Worm (Caenorhabditis elegans) whole organism, L4 larva: ENCODE measurements around the gene twk-40.

ENCODE experiments used
- F37D6.2 ChIP-seq: sonication (generic microtip); optimal IDR thresholded peaks from 2 replicates; lab custom pipeline; 2016; ENCODE audit warnings: mild to moderate bottlenecking, missing genetic modification characterization, missing compliant biosample characterization
- T20F7.1 ChIP-seq: fragments of 200-800 bp; sonication (Bioruptor generic); optimal IDR thresholded peaks from 2 replicates; lab custom pipeline; 2018; ENCODE audit warnings: mild to moderate bottlenecking, missing genetic modification characterization, missing compliant biosample characterization
- T26A8.4 ChIP-seq: fragments of 200-800 bp; sonication (Bioruptor generic); IDR thresholded peaks from 2 replicates; pipeline ENCODE4 v1.3.6; 2022; ENCODE audit warnings: missing genetic modification characterization, missing compliant biosample characterization
- Y5F2A.4 ChIP-seq: fragments of 200-800 bp; sonication (Bioruptor generic); optimal IDR thresholded peaks from 2 replicates; lab custom pipeline; 2018; ENCODE audit warnings: mild to moderate bottlenecking, missing genetic modification characterization, missing compliant biosample characterization
- ZK337.2 ChIP-seq: fragments of 200-800 bp; sonication (Bioruptor generic); IDR thresholded peaks from 2 replicates; pipeline ENCODE4 v1.3.6; 2022; ENCODE audit warnings: missing genetic modification reagents, missing genetic modification characterization, missing compliant biosample characterization
- aha-1 ChIP-seq: fragments of 150-350 bp; peaks from one replicate; lab custom pipeline; 2014; ENCODE audit warnings: missing biosample characterization, missing genetic modification characterization
- ceh-32 ChIP-seq: sonication (generic microtip); optimal IDR thresholded peaks from 2 replicates; lab custom pipeline; 2016; ENCODE audit warnings: mild to moderate bottlenecking, missing genetic modification characterization, missing compliant biosample characterization; ENCODE audit not compliant: poor library complexity
- ceh-44 ChIP-seq: fragments of 200-800 bp; sonication (Bioruptor generic); IDR thresholded peaks from 2 replicates; pipeline ENCODE4 v1.3.6; 2022; ENCODE audit warnings: missing genetic modification reagents, missing genetic modification characterization, missing compliant biosample characterization
- cey-2 ChIP-seq: sonication (generic microtip); optimal IDR thresholded peaks from 3 replicates; lab custom pipeline; 2017; ENCODE audit warnings: missing genetic modification characterization, mild to moderate bottlenecking, missing compliant biosample characterization, antibody characterized with exemption, borderline replicate concordance; ENCODE audit not compliant: insufficient read depth
- dmd-6 ChIP-seq: fragments of 200-800 bp; sonication (Bioruptor generic); IDR thresholded peaks from 2 replicates; pipeline ENCODE4 v1.3.6; 2022; ENCODE audit warnings: missing genetic modification reagents, missing genetic modification characterization, missing compliant biosample characterization
- dmd-8 ChIP-seq: fragments of 200-800 bp; sonication (Bioruptor generic); IDR thresholded peaks from 2 replicates; pipeline ENCODE4 v1.3.6; 2022; ENCODE audit warnings: missing genetic modification characterization, missing compliant biosample characterization
- egl-43 ChIP-seq: fragments of 200-800 bp; sonication (Bioruptor generic); IDR thresholded peaks from 2 replicates; pipeline ENCODE4 v1.3.6; 2022; ENCODE audit warnings: missing genetic modification reagents, missing genetic modification characterization, missing compliant biosample characterization
- fkh-10 ChIP-seq: fragments of 150-350 bp; optimal IDR thresholded peaks from 2 replicates; lab custom pipeline; 2014; ENCODE audit warnings: missing biosample characterization, missing genetic modification reagents, missing genetic modification characterization
- hmg-1.1 ChIP-seq: fragments of 200-800 bp; sonication (Bioruptor generic); IDR thresholded peaks from 2 replicates; pipeline ENCODE4 v1.3.6; 2022; ENCODE audit warnings: missing genetic modification reagents, missing genetic modification characterization, missing compliant biosample characterization
- lim-7 ChIP-seq: fragments of 200-800 bp; sonication (Bioruptor generic); IDR thresholded peaks from 2 replicates; pipeline ENCODE4 v1.3.6; 2022; ENCODE audit warnings: missing genetic modification characterization, missing compliant biosample characterization
- lin-13 ChIP-seq: fragments of 150-350 bp; optimal IDR thresholded peaks from 2 replicates; lab custom pipeline; 2014; ENCODE audit warnings: missing biosample characterization, missing genetic modification reagents, missing genetic modification characterization
- madf-9 ChIP-seq: fragments of 200-800 bp; sonication (Bioruptor generic); conservative IDR thresholded peaks from 2 replicates; pipeline ENCODE4 v1.3.6; 2022; ENCODE audit warnings: missing genetic modification reagents, missing genetic modification characterization, missing compliant biosample characterization
- mdl-1 ChIP-seq, 2 experiments: fragments of 150-350 bp in 1 of 2; sonication (generic microtip) in 1 of 2; optimal IDR thresholded peaks; 2 replicates each; lab custom pipeline; 2014 to 2017; ENCODE audit warnings: missing biosample characterization in 2 of 2, missing genetic modification characterization in 2 of 2
- nhr-102 ChIP-seq: sonication (generic microtip); optimal IDR thresholded peaks from 2 replicates; lab custom pipeline; 2016; ENCODE audit warnings: mild to moderate bottlenecking, missing genetic modification characterization, moderate library complexity, missing compliant biosample characterization
- nhr-11 ChIP-seq: fragments of 150-350 bp; optimal IDR thresholded peaks from 2 replicates; lab custom pipeline; 2014; ENCODE audit warnings: missing biosample characterization, missing genetic modification characterization
- nhr-28 ChIP-seq: fragments of 150-350 bp; optimal IDR thresholded peaks from 2 replicates; lab custom pipeline; 2014; ENCODE audit warnings: missing biosample characterization, missing genetic modification characterization
- nhr-48 ChIP-seq: sonication (generic microtip); optimal IDR thresholded peaks from 2 replicates; lab custom pipeline; 2016; ENCODE audit warnings: mild to moderate bottlenecking, missing genetic modification characterization, missing compliant biosample characterization
- nhr-76 ChIP-seq: fragments of 150-350 bp; optimal IDR thresholded peaks from 2 replicates; lab custom pipeline; 2014; ENCODE audit warnings: missing biosample characterization, missing genetic modification characterization
- nhr-77 ChIP-seq: fragments of 150-350 bp; optimal IDR thresholded peaks from 2 replicates; lab custom pipeline; 2014; ENCODE audit warnings: missing biosample characterization, missing genetic modification characterization
- pha-4 ChIP-seq, 2 experiments: fragments of 150-350 bp in 1 of 2; fragments of 200-800 bp in 1 of 2; sonication (Bioruptor generic) in 1 of 2; IDR thresholded peaks in 1 of 2; optimal IDR thresholded peaks in 1 of 2; 2 replicates each; pipeline versions ENCODE4 v1.3.6 to Lab custom; 2014 to 2022; ENCODE audit warnings: missing genetic modification characterization in 2 of 2, missing genetic modification reagents in 2 of 2, missing biosample characterization in 1 of 2, missing compliant biosample characterization in 1 of 2
- saeg-2 ChIP-seq: fragments of 200-800 bp; sonication (Bioruptor generic); IDR thresholded peaks from 2 replicates; pipeline ENCODE4 v1.3.6; 2022; ENCODE audit warnings: missing genetic modification reagents, missing genetic modification characterization, missing compliant biosample characterization
- sdz-12 ChIP-seq: fragments of 200-800 bp; sonication (Bioruptor generic); optimal IDR thresholded peaks from 2 replicates; lab custom pipeline; 2018; ENCODE audit warnings: mild to moderate bottlenecking, missing genetic modification characterization, missing compliant biosample characterization
- skn-1 ChIP-seq: fragments of 150-350 bp; optimal IDR thresholded peaks from 2 replicates; lab custom pipeline; 2014; ENCODE audit warnings: missing biosample characterization, missing genetic modification characterization
- spr-1 ChIP-seq: sonication (generic microtip); optimal IDR thresholded peaks from 2 replicates; lab custom pipeline; 2016; ENCODE audit warnings: mild to moderate bottlenecking, missing genetic modification characterization, missing compliant biosample characterization
- tag-97 ChIP-seq: fragments of 200-800 bp; sonication (Bioruptor generic); IDR thresholded peaks from 2 replicates; pipeline ENCODE4 v1.3.6; 2022; ENCODE audit warnings: missing genetic modification characterization, missing compliant biosample characterization
- unc-130 ChIP-seq: sonication (generic microtip); optimal IDR thresholded peaks from 2 replicates; lab custom pipeline; 2016; ENCODE audit warnings: missing genetic modification reagents, missing genetic modification characterization, missing compliant biosample characterization
- unc-62 ChIP-seq, 3 experiments: fragments of 150-350 bp in 1 of 3; sonication (generic microtip); optimal IDR thresholded peaks in 2 of 3; peaks in 1 of 3; 1 replicate in 1 of 3; 2 replicates in 2 of 3; lab custom pipeline; 2014 to 2017; ENCODE audit warnings: missing biosample characterization in 3 of 3, missing genetic modification characterization in 3 of 3, missing genetic modification reagents in 3 of 3, missing genotype in 1 of 3
- vab-7 ChIP-seq: fragments of 200-800 bp; sonication (Bioruptor generic); IDR thresholded peaks from 2 replicates; pipeline ENCODE4 v1.3.6; 2022; ENCODE audit warnings: missing genetic modification reagents, missing genetic modification characterization, missing compliant biosample characterization
- zip-2 ChIP-seq: fragments of 150-350 bp; optimal IDR thresholded peaks from 2 replicates; lab custom pipeline; 2014; ENCODE audit warnings: missing biosample characterization, missing genetic modification characterization

twk-40 gene

DNA sequence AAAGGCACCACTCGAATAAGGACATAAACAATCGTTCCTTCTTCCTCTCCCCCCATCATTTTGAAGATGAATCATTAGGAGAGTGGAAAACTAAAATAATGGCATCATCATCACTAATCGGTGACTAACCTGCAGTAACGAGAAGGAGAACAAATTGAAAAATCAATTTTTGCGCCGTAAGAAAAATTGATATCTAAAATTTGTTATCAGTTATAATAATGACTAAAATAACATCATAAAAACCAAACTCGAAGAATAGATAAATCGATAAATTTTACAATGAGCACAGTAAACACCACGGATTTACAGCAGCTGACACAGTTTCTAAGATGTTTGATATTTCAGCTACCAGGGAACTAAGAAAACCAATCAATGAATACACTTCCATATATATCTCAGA is 33.9 kb upstream of the twk-40 start (continued):
- no peak for TF ChIP-seq pha-4 (GFP tag; IDR thresholded peaks at IDR 0.05; lab: Robert Waterston, UW)
- TF ChIP-seq pha-4 (tag; optimal IDR thresholded peaks at IDR 0.05; lab: Kevin White, UChicago) = no peak
- TF ChIP-seq ZK337.2 (GFP tag; lab: Robert Waterston, UW) = no peak
- TF ChIP-seq fkh-10 (GFP tag; lab: Kevin White, UChicago) = no peak
- TF ChIP-seq dmd-6 (GFP tag; lab: Robert Waterston, UW) = peak; percentile 23; the same call in 1 of the 2 replicates
- TF ChIP-seq spr-1 (tag; lab: Kevin White, UChicago) = no peak
- TF ChIP-seq lim-7 (GFP tag; lab: Robert Waterston, UW) = no peak
- no peak for TF ChIP-seq T26A8.4 (GFP tag; lab: Robert Waterston, UW)
- peak; percentile 52 for TF ChIP-seq nhr-28 (tag; lab: Kevin White, UChicago)
- TF ChIP-seq nhr-77 = no peak
- no peak for TF ChIP-seq lin-13 (GFP tag; lab: Kevin White, UChicago)
- TF ChIP-seq Y5F2A.4 (GFP tag; lab: Kevin White, UChicago) = no peak

- TF ChIP-seq hmg-1.1 (0 out of 2 replicates have a peak, but pooled peaks have one; percentile 18), nhr-102 (tag; lab: Kevin White, UChicago) (no peak), T20F7.1 (no peak), madf-9 (GFP tag; lab: Robert Waterston, UW) (0 out of 2 replicates have a peak, but pooled peaks have one; percentile 11), unc-62 (GFP tag; optimal IDR thresholded peaks at IDR 0.05 in 1 of 2; lab: Kevin White, UChicago) (no peak), unc-62 (tag; optimal IDR thresholded peaks at IDR 0.05; lab: Kevin White, UChicago) (no peak), saeg-2 (GFP tag; lab: Robert Waterston, UW) (no peak), F37D6.2 (tag; lab: Kevin White, UChicago) (no peak), aha-1 (tag; lab: Kevin White, UChicago) (peak; percentile 94), dmd-8 (GFP tag; lab: Robert Waterston, UW) (no peak), egl-43 (GFP tag; lab: Robert Waterston, UW) (0 out of 2 replicates have a peak, but pooled peaks have one; percentile 48)
Measured at ce11 chrIII:13525118-13525839, 33.0 kb upstream of the twk-40 start.

DNA sequence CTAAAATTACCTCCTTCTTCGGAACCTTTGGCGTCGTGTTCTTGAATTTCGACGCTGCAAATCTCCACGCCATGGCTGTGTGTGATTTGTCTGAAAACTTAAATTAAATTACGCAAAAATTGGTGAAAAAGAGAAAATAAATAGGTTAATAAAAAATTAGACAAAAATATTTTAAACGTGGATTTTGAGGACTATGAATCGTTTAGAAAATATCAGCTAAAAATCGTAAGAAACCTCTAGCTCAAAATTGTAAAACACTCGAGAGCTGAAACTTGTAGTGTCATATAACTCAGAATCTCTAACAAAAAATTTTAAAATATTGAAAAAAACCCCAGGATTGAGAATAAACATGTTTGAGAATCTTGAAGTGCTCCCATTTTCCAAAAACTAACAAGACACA is 31.7 kb upstream of the twk-40 start, which contains the start of gene pod-1:
TSS of gene pod-1 (minus strand) at position 101 of the 400 bp plus-strand sequence.
- TF ChIP-seq ceh-44 = no peak
- TF ChIP-seq cey-2 (tag; lab: Kevin White, UChicago) = no peak
- TF ChIP-seq nhr-48 = no peak
- no peak for TF ChIP-seq ZK337.2 (GFP tag; lab: Robert Waterston, UW)
- no peak for TF ChIP-seq unc-130 (GFP tag; lab: Kevin White, UChicago)
- TF ChIP-seq mdl-1 (tag; optimal IDR thresholded peaks at IDR 0.05; lab: Kevin White, UChicago) = no peak
- TF ChIP-seq sdz-12 (GFP tag; lab: Kevin White, UChicago) = no peak
- TF ChIP-seq nhr-11 (tag; lab: Kevin White, UChicago) = no peak
- TF ChIP-seq vab-7 (GFP tag; lab: Robert Waterston, UW) = no peak
- no peak for TF ChIP-seq zip-2 (tag; lab: Kevin White, UChicago)
- no peak for TF ChIP-seq skn-1 (tag; lab: Kevin White, UChicago)
- TF ChIP-seq nhr-76 = no peak
- no peak for TF ChIP-seq tag-97
- no peak for TF ChIP-seq ceh-32 (tag; lab: Kevin White, UChicago)
- no peak for TF ChIP-seq dmd-8 (GFP tag; lab: Robert Waterston, UW)
- TF ChIP-seq T20F7.1 = no peak
